Fruit fly (Drosophila melanogaster) whole organism, embryonic: ENCODE results near the gene CG3655.

Source experiments
- CG10366 ChIP-seq: fragments of 200-800 bp; sonication (Bioruptor generic); IDR thresholded peaks from 2 replicates; pipeline ENCODE4 v1.3.6; 2022; ENCODE audit warnings: missing biosample characterization, missing genetic modification characterization
- CG12219 ChIP-seq: fragments of 200-800 bp; sonication (Bioruptor generic); optimal IDR thresholded peaks from 3 replicates; lab custom pipeline; 2018; ENCODE audit warnings: missing biosample characterization, mild to moderate bottlenecking, missing genetic modification characterization
- CG1233 ChIP-seq: fragments of 200-800 bp; sonication (Bioruptor generic); optimal IDR thresholded peaks from 4 replicates; lab custom pipeline; 2018; ENCODE audit warnings: missing biosample characterization, mild to moderate bottlenecking, missing genetic modification characterization
- CG15514 ChIP-seq: fragments of 200-800 bp; sonication (Bioruptor generic); optimal IDR thresholded peaks from 3 replicates; lab custom pipeline; 2017; ENCODE audit warnings: missing biosample characterization, missing genetic modification characterization, mild to moderate bottlenecking, moderate library complexity, missing genetic modification reagents
- CG15601 ChIP-seq: fragments of 200-800 bp; sonication (Bioruptor generic); optimal IDR thresholded peaks from 3 replicates; lab custom pipeline; 2019; ENCODE audit warnings: missing biosample characterization, mild to moderate bottlenecking, missing genetic modification characterization, moderate library complexity
- CG2712 ChIP-seq: fragments of 200-800 bp; optimal IDR thresholded peaks from 3 replicates; lab custom pipeline; 2019; ENCODE audit warnings: missing biosample characterization, mild to moderate bottlenecking, missing genetic modification characterization, moderate library complexity
- CG32767 ChIP-seq: fragments of 200-800 bp; sonication (Bioruptor generic); IDR thresholded peaks from 2 replicates; pipeline ENCODE4 v1.3.6; 2022; ENCODE audit warnings: missing biosample characterization, missing genetic modification characterization
- CG33213 ChIP-seq: fragments of 200-800 bp; sonication (Bioruptor generic); optimal IDR thresholded peaks from 3 replicates; lab custom pipeline; 2016; ENCODE audit warnings: missing biosample characterization, missing genetic modification characterization
- CG34376 ChIP-seq: fragments of 200-800 bp; sonication (Bioruptor generic); optimal IDR thresholded peaks from 2 replicates; lab custom pipeline; 2018; ENCODE audit warnings: missing biosample characterization, mild to moderate bottlenecking, missing genetic modification characterization
- CG3995 ChIP-seq: fragments of 200-800 bp; sonication (Bioruptor generic); optimal IDR thresholded peaks from 3 replicates; lab custom pipeline; 2016; ENCODE audit warnings: missing biosample characterization, missing genetic modification characterization
- CG6254 ChIP-seq: fragments of 200-800 bp; sonication (Bioruptor generic); optimal IDR thresholded peaks from 3 replicates; lab custom pipeline; 2017; ENCODE audit warnings: mild to moderate bottlenecking, missing biosample characterization, missing genetic modification reagents, missing genetic modification characterization
- CG6813 ChIP-seq: fragments of 200-800 bp; sonication (Bioruptor generic); optimal IDR thresholded peaks from 2 replicates; lab custom pipeline; 2017; ENCODE audit warnings: missing biosample characterization, missing genetic modification characterization, mild to moderate bottlenecking, moderate library complexity, missing genetic modification reagents
- CG7786 ChIP-seq: fragments of 200-800 bp; sonication (Bioruptor generic); optimal IDR thresholded peaks from 2 replicates; lab custom pipeline; 2016; ENCODE audit warnings: missing biosample characterization, missing genetic modification characterization
- CrebB ChIP-seq: fragments of 200-800 bp; sonication (Bioruptor generic); optimal IDR thresholded peaks from 3 replicates; lab custom pipeline; 2018; ENCODE audit warnings: missing biosample characterization, mild to moderate bottlenecking, missing genetic modification characterization
- Dfd ChIP-seq, 2 experiments: fragments of >200 bp; optimal IDR thresholded peaks; 2 replicates each; lab custom pipeline; 2017; ENCODE audit warnings: missing biosample characterization in 2 of 2, missing genetic modification characterization in 2 of 2
- Doc3 ChIP-seq: fragments of 200-800 bp; sonication (Bioruptor generic); IDR thresholded peaks from 3 replicates; pipeline ENCODE4 v1.3.6; 2022; ENCODE audit warnings: missing biosample characterization, missing genetic modification characterization; ENCODE audit not compliant: partially characterized antibody
- MESR4 ChIP-seq: fragments of 200-800 bp; sonication (Bioruptor generic); optimal IDR thresholded peaks from 2 replicates; lab custom pipeline; 2018; ENCODE audit warnings: missing biosample characterization, mild to moderate bottlenecking, missing genetic modification characterization, moderate library complexity
- al ChIP-seq: fragments of 200-800 bp; sonication (Bioruptor generic); IDR thresholded peaks from 2 replicates; pipeline ENCODE4 v1.3.6; 2022; ENCODE audit warnings: missing biosample characterization, missing genetic modification characterization
- ash1 ChIP-seq: fragments of 200-800 bp; sonication (Bioruptor generic); optimal IDR thresholded peaks from 2 replicates; lab custom pipeline; 2018; ENCODE audit warnings: missing biosample characterization, mild to moderate bottlenecking, missing genetic modification characterization
- caup ChIP-seq: fragments of 200-800 bp; sonication (Bioruptor generic); optimal IDR thresholded peaks from 3 replicates; lab custom pipeline; 2017; ENCODE audit warnings: missing biosample characterization, mild to moderate bottlenecking, missing genetic modification characterization, moderate library complexity; ENCODE audit not compliant: severe bottlenecking
- exex ChIP-seq: fragments of 200-800 bp; sonication (Bioruptor generic); optimal IDR thresholded peaks from 4 replicates; lab custom pipeline; 2018; ENCODE audit warnings: missing biosample characterization, mild to moderate bottlenecking, missing genetic modification characterization, moderate library complexity
- fd96Cb ChIP-seq: fragments of 200-800 bp; sonication (Bioruptor generic); optimal IDR thresholded peaks from 2 replicates; lab custom pipeline; 2018; ENCODE audit warnings: missing biosample characterization, mild to moderate bottlenecking, missing genetic modification characterization, moderate library complexity
- her ChIP-seq: fragments of 200-800 bp; sonication (Bioruptor generic); optimal IDR thresholded peaks from 2 replicates; lab custom pipeline; 2016; ENCODE audit warnings: missing biosample characterization, missing genetic modification characterization
- ind ChIP-seq: fragments of 200-800 bp; sonication (Bioruptor generic); optimal IDR thresholded peaks from 3 replicates; lab custom pipeline; 2016; ENCODE audit warnings: missing biosample characterization, missing genetic modification characterization
- jing ChIP-seq: fragments of 200-800 bp; sonication (Bioruptor generic); optimal IDR thresholded peaks from 2 replicates; lab custom pipeline; 2018; ENCODE audit warnings: missing biosample characterization, mild to moderate bottlenecking, missing genetic modification characterization
- lab ChIP-seq: fragments of 200-800 bp; sonication (Bioruptor generic); optimal IDR thresholded peaks from 3 replicates; lab custom pipeline; 2017; ENCODE audit warnings: missing biosample characterization, missing genetic modification characterization, mild to moderate bottlenecking, moderate library complexity, missing genetic modification reagents
- mirr ChIP-seq: fragments of 200-800 bp; sonication (Bioruptor generic); optimal IDR thresholded peaks from 3 replicates; lab custom pipeline; 2018; ENCODE audit warnings: missing biosample characterization, mild to moderate bottlenecking, missing genetic modification characterization
- mld ChIP-seq: fragments of 200-800 bp; sonication (Bioruptor generic); IDR thresholded peaks from 3 replicates; pipeline ENCODE4 v1.3.6; 2022; ENCODE audit warnings: missing biosample characterization, missing genetic modification characterization; ENCODE audit not compliant: partially characterized antibody
- sd ChIP-seq: fragments of 200-800 bp; sonication (Bioruptor generic); optimal IDR thresholded peaks from 3 replicates; lab custom pipeline; 2018; ENCODE audit warnings: missing biosample characterization, mild to moderate bottlenecking, missing genetic modification characterization, moderate library complexity
- sens-2 ChIP-seq: fragments of 200-800 bp; sonication (Bioruptor generic); IDR thresholded peaks from 2 replicates; pipeline ENCODE4 v1.3.6; 2022; ENCODE audit warnings: missing biosample characterization, missing genetic modification characterization
- ssp ChIP-seq: fragments of 200-800 bp; sonication (Bioruptor generic); IDR thresholded peaks from 2 replicates; pipeline ENCODE4 v1.3.6; 2022; ENCODE audit warnings: missing biosample characterization, missing genetic modification characterization
- sug ChIP-seq: fragments of 200-800 bp; optimal IDR thresholded peaks from 2 replicates; lab custom pipeline; 2019; ENCODE audit warnings: missing biosample characterization, mild to moderate bottlenecking, missing genetic modification characterization, moderate library complexity

Gene CG3655

dm6 chrX:1180865-1181264 lies 46.2 kb upstream of the CG3655 start:
- no peak for TF ChIP-seq ash1 (GFP tag; lab: Kevin White, UChicago)
- no peak for TF ChIP-seq Dfd (GFP tag; optimal IDR thresholded peaks at IDR 0.05; lab: Kevin White, UChicago)
- TF ChIP-seq sens-2 (GFP tag; lab: Robert Waterston, UW): no peak
- no peak for TF ChIP-seq ssp (GFP tag; lab: Robert Waterston, UW)
- no peak for TF ChIP-seq caup (GFP tag; lab: Kevin White, UChicago)
- TF ChIP-seq CG10366: no peak
- TF ChIP-seq, all 482 proteins: peak for 0

dm6 chrX:1179865-1180264 lies 45.2 kb upstream of the CG3655 start, which contains the start of gene CG11379:
TSS of gene CG11379 (plus strand) at chrX:1180165.
- TF ChIP-seq CG32767 (no peak), CG3995 (peak; percentile 27), CG6813 (no peak)

dm6 chrX:1175993-1176392 lies 41.3 kb upstream of the CG3655 start, which contains the start of gene CG11384:
TSS of gene CG11384 (minus strand) at chrX:1176035.
- TF ChIP-seq CG34376 (GFP tag; lab: Kevin White, UChicago) (peak; percentile 47), sd (tag; lab: Kevin White, UChicago) (peak; percentile 75), CG7786 (GFP tag; lab: Kevin White, UChicago) (no peak), CG33213 (GFP tag; lab: Kevin White, UChicago) (no peak), CG15514 (no peak), sug (tag; lab: Kevin White, UChicago) (peak; percentile 47), fd96Cb (tag; lab: Kevin White, UChicago) (no peak), exex (tag; lab: Kevin White, UChicago) (peak; percentile 90), ind (GFP tag; lab: Kevin White, UChicago) (no peak), jing (GFP tag; lab: Kevin White, UChicago) (no peak), CG2712 (tag; lab: Kevin White, UChicago) (no peak), CG6254 (GFP tag; lab: Kevin White, UChicago) (no peak), CrebB (tag; lab: Kevin White, UChicago) (no peak), CG1233 (GFP tag; lab: Kevin White, UChicago) (no peak), mirr (peak; percentile 27), ash1 (GFP tag; lab: Kevin White, UChicago) (no peak), CG15601 (tag; lab: Kevin White, UChicago) (no peak), mld (GFP tag; lab: Robert Waterston, UW) (no peak), Doc3 (GFP tag; lab: Robert Waterston, UW) (no peak)

- TF ChIP-seq ash1 (GFP tag; lab: Kevin White, UChicago) (no peak), lab (GFP tag; lab: Kevin White, UChicago) (peak; percentile 63), sens-2 (GFP tag; lab: Robert Waterston, UW) (no peak), MESR4 (GFP tag; lab: Kevin White, UChicago) (no peak), al (GFP tag; lab: Robert Waterston, UW) (no peak), her (GFP tag; lab: Kevin White, UChicago) (no peak), CG12219 (GFP tag; lab: Kevin White, UChicago) (no peak)
Measured at dm6 chrX:1173564-1173963, 38.9 kb upstream of the CG3655 start.
